Worm (Caenorhabditis elegans): ENCODE results near the gene T27E9.2.

- no peak for TF ChIP-seq tlp-1 (tag; optimal IDR thresholded peaks at IDR 0.05)
- peak in 1 of 3 experiments; percentile 35 for TF ChIP-seq dpl-1 (GFP tag; optimal IDR thresholded peaks at IDR 0.05)
- TF ChIP-seq C34B4.2 (tag; optimal IDR thresholded peaks at IDR 0.05) = no peak
- no peak for TF ChIP-seq elt-3 (tag; optimal IDR thresholded peaks at IDR 0.05)
- TF ChIP-seq grh-1 (GFP tag; IDR thresholded peaks at IDR 0.05) = no peak
- no peak for TF ChIP-seq snpc-4 (tag; optimal IDR thresholded peaks at IDR 0.05)
- TF ChIP-seq mef-2 (tag; optimal IDR thresholded peaks at IDR 0.05) = peak; percentile 84
- no peak for TF ChIP-seq ces-1 (GFP tag; optimal IDR thresholded peaks at IDR 0.05)
- TF ChIP-seq ama-1 (optimal IDR thresholded peaks at IDR 0.05) = no peak
- TF ChIP-seq swsn-7 (tag; optimal IDR thresholded peaks at IDR 0.05) = peak; percentile 32
- TF ChIP-seq nhr-90 (tag; optimal IDR thresholded peaks at IDR 0.05; ENCODE audit: poor library complexity) = no peak
- TF ChIP-seq lin-35 (GFP tag; optimal IDR thresholded peaks at IDR 0.05) = peak in 1 of 2 experiments; percentile 48
These were observed 6.6 kb downstream of the T27E9.2 start for ce11 chrIII:13455816-13456215.
